Worm (Caenorhabditis elegans) whole organism, L3 larva: ENCODE data around the gene nfya-1.

ENCODE experiments used
- ama-1 ChIP-seq: fragments of 150-350 bp; optimal IDR thresholded peaks from 2 replicates; lab custom pipeline; 2018
- lin-39 ChIP-seq: fragments of 150-350 bp; optimal IDR thresholded peaks from 2 replicates; lab custom pipeline; 2018; ENCODE audit warnings: missing biosample characterization, missing genetic modification reagents, missing genetic modification characterization
- nhr-77 ChIP-seq: fragments of 150-350 bp; optimal IDR thresholded peaks from 2 replicates; lab custom pipeline; 2014; ENCODE audit warnings: missing biosample characterization, missing genetic modification characterization

DNA sequence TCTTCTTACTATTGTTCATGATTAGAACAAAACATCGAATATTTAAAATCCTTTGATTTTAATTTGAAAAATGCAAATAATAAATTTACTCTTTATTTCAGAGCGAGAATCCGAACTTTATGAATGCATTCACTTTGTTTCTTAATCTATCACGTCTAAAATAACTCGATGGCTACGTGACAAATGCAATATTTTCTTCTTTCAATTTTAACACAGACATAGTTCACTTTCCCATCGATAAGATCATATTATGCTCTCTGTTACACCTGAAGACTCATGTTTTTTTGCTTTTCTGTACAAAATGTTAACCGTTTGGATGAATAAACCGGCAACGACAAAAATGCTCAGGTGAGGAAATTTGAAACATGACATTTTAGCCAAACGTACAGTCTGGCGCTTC, 22.9 kb upstream of the nfya-1 start:
- no peak for TF ChIP-seq nhr-77 (tag; lab: Kevin White, UChicago)
- no peak for TF ChIP-seq lin-39 (tag; lab: Kevin White, UChicago)
- no peak for TF ChIP-seq ama-1
